Fruit fly (Drosophila melanogaster) whole organism, embryonic: ENCODE results near the gene NANS.
A peak's percentile ranks its signal among the peaks of the same experiment; 100 is the strongest.

ENCODE experiments used
- BEAF-32 ChIP-seq: fragments of 200-800 bp; sonication (Bioruptor generic); optimal IDR thresholded peaks from 3 replicates; lab custom pipeline; 2017; ENCODE audit warnings: missing biosample characterization, missing genetic modification characterization, mild to moderate bottlenecking, moderate library complexity, missing genetic modification reagents
- Bgb ChIP-seq: fragments of 200-800 bp; sonication (Bioruptor generic); IDR thresholded peaks from 2 replicates; pipeline ENCODE4 v1.3.6; 2022; ENCODE audit warnings: missing biosample characterization, missing genetic modification characterization; ENCODE audit not compliant: partially characterized antibody
- CG10979 ChIP-seq: fragments of 200-800 bp; sonication (Bioruptor generic); optimal IDR thresholded peaks from 2 replicates; lab custom pipeline; 2018; ENCODE audit warnings: missing biosample characterization, mild to moderate bottlenecking, missing genetic modification characterization, moderate library complexity
- CG12391 ChIP-seq: fragments of 200-800 bp; sonication (Bioruptor generic); optimal IDR thresholded peaks from 3 replicates; lab custom pipeline; 2018; ENCODE audit warnings: missing biosample characterization, mild to moderate bottlenecking, missing genetic modification characterization, moderate library complexity
- CG13123 ChIP-seq: fragments of 200-800 bp; sonication (Bioruptor generic); optimal IDR thresholded peaks from 2 replicates; lab custom pipeline; 2016; ENCODE audit warnings: missing biosample characterization, missing genetic modification characterization
- CG14710 ChIP-seq: fragments of 200-800 bp; sonication (Bioruptor generic); optimal IDR thresholded peaks from 3 replicates; lab custom pipeline; 2019; ENCODE audit warnings: missing biosample characterization, mild to moderate bottlenecking, missing genetic modification characterization, moderate library complexity
- CG14860 ChIP-seq: fragments of 200-800 bp; sonication (Bioruptor generic); IDR thresholded peaks from 3 replicates; pipeline ENCODE4 v1.3.6; 2022; ENCODE audit warnings: missing biosample characterization, missing genetic modification characterization; ENCODE audit not compliant: partially characterized antibody
- CG15073 ChIP-seq: fragments of 200-800 bp; sonication (Bioruptor generic); optimal IDR thresholded peaks from 2 replicates; lab custom pipeline; 2016; ENCODE audit warnings: missing biosample characterization, missing genetic modification characterization
- CG2116 ChIP-seq: fragments of 200-800 bp; sonication (Bioruptor generic); optimal IDR thresholded peaks from 3 replicates; lab custom pipeline; 2018; ENCODE audit warnings: missing biosample characterization, mild to moderate bottlenecking, missing genetic modification characterization
- CG2129 ChIP-seq: fragments of 200-800 bp; sonication (Bioruptor generic); IDR thresholded peaks from 2 replicates; pipeline ENCODE4 v1.3.6; 2022; ENCODE audit warnings: missing biosample characterization, missing genetic modification characterization; ENCODE audit not compliant: partially characterized antibody
- CG30403 ChIP-seq: fragments of 200-800 bp; sonication (Bioruptor generic); optimal IDR thresholded peaks from 3 replicates; lab custom pipeline; 2016; ENCODE audit warnings: missing biosample characterization, missing genetic modification characterization
- CG34224 ChIP-seq: fragments of 200-800 bp; sonication (Bioruptor generic); IDR thresholded peaks from 3 replicates; pipeline ENCODE4 v1.3.6; 2022; ENCODE audit warnings: missing biosample characterization, missing genetic modification characterization; ENCODE audit not compliant: partially characterized antibody
- CG34376 ChIP-seq: fragments of 200-800 bp; sonication (Bioruptor generic); optimal IDR thresholded peaks from 2 replicates; lab custom pipeline; 2018; ENCODE audit warnings: missing biosample characterization, mild to moderate bottlenecking, missing genetic modification characterization
- CG42726 ChIP-seq: fragments of 200-800 bp; sonication (Bioruptor generic); IDR thresholded peaks from 2 replicates; pipeline ENCODE4 v1.3.6; 2022; ENCODE audit warnings: missing biosample characterization, missing genetic modification characterization; ENCODE audit not compliant: partially characterized antibody
- CG4617 ChIP-seq: fragments of 200-800 bp; sonication (Bioruptor generic); optimal IDR thresholded peaks from 3 replicates; lab custom pipeline; 2016; ENCODE audit warnings: missing biosample characterization, missing genetic modification characterization, borderline replicate concordance
- CG4854 ChIP-seq: fragments of 200-800 bp; sonication (Bioruptor generic); optimal IDR thresholded peaks from 2 replicates; lab custom pipeline; 2016; ENCODE audit warnings: missing biosample characterization, missing genetic modification characterization, inconsistent platforms
- CG6791 ChIP-seq: fragments of 200-800 bp; sonication (Bioruptor generic); IDR thresholded peaks from 3 replicates; pipeline ENCODE4 v1.3.6; 2022; ENCODE audit warnings: missing biosample characterization, missing genetic modification characterization; ENCODE audit not compliant: partially characterized antibody
- CG7963 ChIP-seq: fragments of 200-800 bp; sonication (Bioruptor generic); IDR thresholded peaks from 3 replicates; pipeline ENCODE4 v1.3.6; 2022; ENCODE audit warnings: missing biosample characterization, missing genetic modification characterization; ENCODE audit not compliant: partially characterized antibody
- CG8924 ChIP-seq: fragments of 200-800 bp; optimal IDR thresholded peaks from 3 replicates; lab custom pipeline; 2019; ENCODE audit warnings: missing biosample characterization, mild to moderate bottlenecking, missing genetic modification characterization, moderate library complexity
- CG9727 ChIP-seq: fragments of 200-800 bp; sonication (Bioruptor generic); optimal IDR thresholded peaks from 3 replicates; lab custom pipeline; 2017; ENCODE audit warnings: missing biosample characterization, mild to moderate bottlenecking, missing genetic modification characterization
- CG9797 ChIP-seq: fragments of 200-800 bp; sonication (Bioruptor generic); optimal IDR thresholded peaks from 3 replicates; lab custom pipeline; 2018; ENCODE audit warnings: missing biosample characterization, mild to moderate bottlenecking, missing genetic modification characterization
- Deaf1 ChIP-seq: fragments of 200-800 bp; optimal IDR thresholded peaks from 3 replicates; lab custom pipeline; 2019; ENCODE audit warnings: missing biosample characterization, mild to moderate bottlenecking, missing genetic modification characterization, moderate library complexity
- Dll ChIP-seq: fragments of 200-800 bp; sonication (Bioruptor generic); IDR thresholded peaks from 4 replicates; pipeline ENCODE4 v1.3.6; 2022; ENCODE audit warnings: missing biosample characterization, missing genetic modification characterization; ENCODE audit not compliant: partially characterized antibody
- Doc3 ChIP-seq: fragments of 200-800 bp; sonication (Bioruptor generic); IDR thresholded peaks from 3 replicates; pipeline ENCODE4 v1.3.6; 2022; ENCODE audit warnings: missing biosample characterization, missing genetic modification characterization; ENCODE audit not compliant: partially characterized antibody
- E2f2 ChIP-seq: fragments of 200-800 bp; sonication (Bioruptor generic); IDR thresholded peaks from 2 replicates; pipeline ENCODE4 v1.3.6; 2022; ENCODE audit warnings: missing biosample characterization, missing genetic modification characterization
- HLH4C ChIP-seq: fragments of 200-800 bp; sonication (Bioruptor generic); IDR thresholded peaks from 3 replicates; pipeline ENCODE4 v1.3.6; 2022; ENCODE audit warnings: missing biosample characterization, missing genetic modification characterization; ENCODE audit not compliant: partially characterized antibody
- MESR4 ChIP-seq: fragments of 200-800 bp; sonication (Bioruptor generic); optimal IDR thresholded peaks from 2 replicates; lab custom pipeline; 2018; ENCODE audit warnings: missing biosample characterization, mild to moderate bottlenecking, missing genetic modification characterization, moderate library complexity
- Med ChIP-seq: fragments of 200-800 bp; sonication (Bioruptor generic); peaks from one replicate; lab custom pipeline; 2016; ENCODE audit warnings: missing biosample characterization, missing genetic modification characterization, mild to moderate bottlenecking, inconsistent platforms, moderate library complexity
- Sin3A ChIP-seq: fragments of >200 bp; optimal IDR thresholded peaks from 2 replicates; lab custom pipeline; 2018
- TFAM ChIP-seq: fragments of 200-800 bp; sonication (Bioruptor generic); optimal IDR thresholded peaks from 2 replicates; lab custom pipeline; 2017; ENCODE audit warnings: missing biosample characterization, missing genetic modification characterization, inconsistent platforms
- Xbp1 ChIP-seq: fragments of 200-800 bp; sonication (Bioruptor generic); optimal IDR thresholded peaks from 3 replicates; lab custom pipeline; 2016; ENCODE audit warnings: missing biosample characterization, mild to moderate bottlenecking, missing genetic modification characterization
- amos ChIP-seq: fragments of 200-800 bp; sonication (Bioruptor generic); IDR thresholded peaks from 2 replicates; pipeline ENCODE4 v1.3.6; 2022; ENCODE audit warnings: missing biosample characterization, missing genetic modification characterization; ENCODE audit not compliant: partially characterized antibody
- ato ChIP-seq: fragments of 200-800 bp; sonication (Bioruptor generic); IDR thresholded peaks from 2 replicates; pipeline ENCODE4 v1.3.6; 2022; ENCODE audit warnings: missing biosample characterization, missing genetic modification characterization; ENCODE audit not compliant: partially characterized antibody
- bbx ChIP-seq: fragments of 200-800 bp; sonication (Bioruptor generic); IDR thresholded peaks from 2 replicates; pipeline ENCODE4 v1.3.6; 2022; ENCODE audit warnings: missing biosample characterization, missing genetic modification characterization; ENCODE audit not compliant: partially characterized antibody
- exex ChIP-seq: fragments of 200-800 bp; sonication (Bioruptor generic); optimal IDR thresholded peaks from 4 replicates; lab custom pipeline; 2018; ENCODE audit warnings: missing biosample characterization, mild to moderate bottlenecking, missing genetic modification characterization, moderate library complexity
- gcm ChIP-seq: fragments of 200-800 bp; sonication (Bioruptor generic); optimal IDR thresholded peaks from 2 replicates; lab custom pipeline; 2019; ENCODE audit warnings: missing biosample characterization, mild to moderate bottlenecking, missing genetic modification characterization, moderate library complexity
- hb ChIP-seq: fragments of 200-800 bp; sonication (Bioruptor generic); IDR thresholded peaks from 3 replicates; pipeline ENCODE4 v1.3.6; 2022; ENCODE audit warnings: missing biosample characterization, missing genetic modification characterization; ENCODE audit not compliant: partially characterized antibody
- hth ChIP-seq: fragments of >200 bp; optimal IDR thresholded peaks from 2 replicates; lab custom pipeline; 2017; ENCODE audit warnings: inconsistent platforms
- knrl ChIP-seq: fragments of 200-800 bp; sonication (Bioruptor generic); IDR thresholded peaks from 3 replicates; pipeline ENCODE4 v1.3.6; 2022; ENCODE audit warnings: missing biosample characterization, missing genetic modification characterization; ENCODE audit not compliant: partially characterized antibody
- lab ChIP-seq: fragments of 200-800 bp; sonication (Bioruptor generic); optimal IDR thresholded peaks from 3 replicates; lab custom pipeline; 2017; ENCODE audit warnings: missing biosample characterization, missing genetic modification characterization, mild to moderate bottlenecking, moderate library complexity, missing genetic modification reagents
- mirr ChIP-seq: fragments of 200-800 bp; sonication (Bioruptor generic); optimal IDR thresholded peaks from 3 replicates; lab custom pipeline; 2018; ENCODE audit warnings: missing biosample characterization, mild to moderate bottlenecking, missing genetic modification characterization
- pan ChIP-seq, 4 experiments: fragments of >200 bp in 3 of 4; fragments of 200-800 bp in 1 of 4; sonication (Bioruptor generic) in 1 of 4; optimal IDR thresholded peaks in 3 of 4; IDR thresholded peaks in 1 of 4; 2 replicates each; pipeline versions ENCODE4 v1.3.6 to Lab custom; 2017 to 2022; ENCODE audit warnings: missing biosample characterization in 2 of 4, missing genetic modification characterization in 2 of 4, mixed read lengths in 1 of 4
- pzg ChIP-seq: fragments of 200-800 bp; sonication (Bioruptor generic); optimal IDR thresholded peaks from 3 replicates; lab custom pipeline; 2018; ENCODE audit warnings: missing biosample characterization, mild to moderate bottlenecking, missing genetic modification characterization, moderate library complexity
- trem ChIP-seq: fragments of 200-800 bp; optimal IDR thresholded peaks from 3 replicates; lab custom pipeline; 2019; ENCODE audit warnings: missing biosample characterization, mild to moderate bottlenecking, missing genetic modification characterization, moderate library complexity
- vnd ChIP-seq: fragments of 200-800 bp; sonication (Bioruptor generic); IDR thresholded peaks from 3 replicates; pipeline ENCODE4 v1.3.6; 2022; ENCODE audit warnings: missing biosample characterization, missing genetic modification characterization; ENCODE audit not compliant: partially characterized antibody

NANS gene

DNA sequence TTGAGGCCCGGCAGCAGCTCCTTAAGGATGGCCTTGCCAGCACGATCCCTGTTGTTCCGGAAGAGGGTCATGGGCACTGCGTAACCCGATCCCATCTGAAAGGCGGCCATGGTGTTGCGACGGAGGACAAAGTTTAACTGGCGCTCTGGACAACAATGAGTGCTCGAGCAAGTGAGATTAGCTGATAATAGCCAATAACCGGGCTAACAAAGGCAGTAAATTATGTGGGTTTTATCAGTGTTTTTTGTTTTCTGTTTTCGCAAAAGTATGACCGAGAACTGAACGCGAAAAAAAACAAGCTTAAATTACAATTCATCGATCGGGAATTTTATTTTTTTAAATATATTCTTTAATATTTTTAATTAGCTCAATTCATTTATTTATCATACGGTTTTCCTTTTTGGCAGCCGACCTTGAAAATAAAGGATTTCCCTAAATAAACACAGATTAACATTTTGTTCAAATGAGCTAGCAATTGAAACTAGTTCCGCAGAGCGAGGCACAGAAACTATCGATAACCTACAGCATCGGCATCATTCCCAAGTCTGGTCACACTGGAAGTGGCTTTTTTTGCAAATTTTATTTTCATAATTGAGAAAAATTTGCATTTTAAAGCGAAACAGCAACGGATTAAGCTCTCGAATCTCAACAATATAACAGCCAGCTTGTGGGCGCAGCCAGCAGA, 13.0 kb upstream of the NANS start, which contains the start of the genes Dip-C and pps (continued):
- peak; percentile 52; the same call in 1 of the 2 replicates for TF ChIP-seq CG42726 (GFP tag; lab: Robert Waterston, UW)
- peak; percentile 60 for TF ChIP-seq gcm (GFP tag; lab: Kevin White, UChicago)
- no peak for TF ChIP-seq CG4854 (GFP tag; lab: Kevin White, UChicago)
- TF ChIP-seq pan (optimal IDR thresholded peaks at IDR 0.05; lab: Kevin White, UChicago), result no peak
- peak in 1 of 2 experiments; percentile 9 for TF ChIP-seq pan (GFP tag; optimal IDR thresholded peaks at IDR 0.05 in 1 of 2, IDR thresholded peaks at IDR 0.05 in 1 of 2)
- TF ChIP-seq knrl (GFP tag; lab: Robert Waterston, UW), result peak; percentile 76
- no peak for TF ChIP-seq Deaf1
- TF ChIP-seq CG15073 (GFP tag; lab: Kevin White, UChicago), result no peak
- peak; percentile 44 for TF ChIP-seq CG34376
- peak; percentile 65; the same call in 2 of the 3 replicates for TF ChIP-seq Doc3 (GFP tag; lab: Robert Waterston, UW)
- TF ChIP-seq HLH4C (GFP tag; lab: Robert Waterston, UW), result peak; percentile 68; the same call in 2 of the 3 replicates
- TF ChIP-seq CG8924, result peak; percentile 37
- TF ChIP-seq Sin3A (lab: Kevin White, UChicago), result peak; percentile 61
- peak; percentile 69 for TF ChIP-seq pzg (GFP tag; lab: Kevin White, UChicago)
- peak; percentile 57 for TF ChIP-seq trem
- peak; percentile 74 for TF ChIP-seq Bgb
- peak; percentile 58; the same call in 1 of the 2 replicates for TF ChIP-seq ato (GFP tag; lab: Robert Waterston, UW)
- TF ChIP-seq Xbp1 (GFP tag; lab: Kevin White, UChicago), result peak; percentile 3
- no peak for TF ChIP-seq hth
- peak; percentile 18 for TF ChIP-seq CG10979 (tag; lab: Kevin White, UChicago)
- peak; percentile 35; the same call in 1 of the 3 replicates for TF ChIP-seq CG14860 (GFP tag; lab: Robert Waterston, UW)
- peak; percentile 58; the same call in 2 of the 3 replicates for TF ChIP-seq vnd (GFP tag; lab: Robert Waterston, UW)
- TF ChIP-seq CG12391 (tag; lab: Kevin White, UChicago), result peak; percentile 52
- no peak for TF ChIP-seq CG30403
- peak; percentile 35 for TF ChIP-seq CG2116 (GFP tag; lab: Kevin White, UChicago)
- no peak for TF ChIP-seq CG13123 (GFP tag; lab: Kevin White, UChicago)
- TF ChIP-seq CG2129 (GFP tag; lab: Robert Waterston, UW), result peak; percentile 40; the same call in 1 of the 2 replicates
- peak; percentile 81 for TF ChIP-seq CG6791 (GFP tag; lab: Robert Waterston, UW)
- peak; percentile 40; the same call in 1 of the 3 replicates for TF ChIP-seq hb
- TF ChIP-seq TFAM (GFP tag; lab: Kevin White, UChicago), result no peak
- peak; percentile 70 for TF ChIP-seq CG9797 (GFP tag; lab: Kevin White, UChicago)
- no peak for TF ChIP-seq lab (GFP tag; lab: Kevin White, UChicago)
- TF ChIP-seq CG14710 (tag; lab: Kevin White, UChicago), result peak; percentile 58
- TF ChIP-seq CG9727 (GFP tag; lab: Kevin White, UChicago), result peak; percentile 28
- TF ChIP-seq mirr (GFP tag; lab: Kevin White, UChicago), result peak; percentile 23
- TF ChIP-seq BEAF-32 (GFP tag; lab: Kevin White, UChicago), result peak; percentile 82
- peak; percentile 75 for TF ChIP-seq Dll (GFP tag; lab: Robert Waterston, UW)
- TF ChIP-seq E2f2 (GFP tag; lab: Robert Waterston, UW), result peak; percentile 20; the same call in 1 of the 2 replicates
- peak; percentile 59 for TF ChIP-seq exex (tag; lab: Kevin White, UChicago)
- TF ChIP-seq CG34224 (GFP tag; lab: Robert Waterston, UW), result peak; percentile 70
- peak; percentile 82 for TF ChIP-seq amos (GFP tag; lab: Robert Waterston, UW)
- TF ChIP-seq bbx (GFP tag; lab: Robert Waterston, UW), result peak; percentile 80
- peak; percentile 85 for TF ChIP-seq CG4617
- TF ChIP-seq CG7963 (GFP tag; lab: Robert Waterston, UW), result peak; percentile 39; the same call in 1 of the 3 replicates
- TF ChIP-seq MESR4 (GFP tag; lab: Kevin White, UChicago), result peak; percentile 49
- peak; percentile 44 for TF ChIP-seq Med (GFP tag; lab: Kevin White, UChicago)
